Fruit fly (Drosophila melanogaster): ENCODE results near the gene rod.

The rod gene

dm6 chr3R:31550910-31551309, 29.8 kb upstream of the rod start (continued):
- peak; percentile 32 for TF ChIP-seq caup (GFP tag; optimal IDR thresholded peaks at IDR 0.05; ENCODE audit: severe bottlenecking)
- TF ChIP-seq D (optimal IDR thresholded peaks at IDR 0.05): no peak
- peak; percentile 73 for TF ChIP-seq D (GFP tag; optimal IDR thresholded peaks at IDR 0.05)
- TF ChIP-seq CG34422 (GFP tag; IDR thresholded peaks at IDR 0.05): no peak
- no peak for TF ChIP-seq unc-4 (GFP tag; IDR thresholded peaks at IDR 0.05; ENCODE audit: partially characterized antibody)
- peak; percentile 66 for TF ChIP-seq unpg (GFP tag; optimal IDR thresholded peaks at IDR 0.05)
- peak; percentile 28 for TF ChIP-seq disco-r (GFP tag; optimal IDR thresholded peaks at IDR 0.05)
- TF ChIP-seq Dad (GFP tag; optimal IDR thresholded peaks at IDR 0.05): no peak
- TF ChIP-seq CG13296 (GFP tag; optimal IDR thresholded peaks at IDR 0.05): no peak
- TF ChIP-seq zfh1 (GFP tag; IDR thresholded peaks at IDR 0.05): peak; percentile 78
- no peak for TF ChIP-seq kay (GFP tag; optimal IDR thresholded peaks at IDR 0.05)
- no peak for TF ChIP-seq p53 (GFP tag; optimal IDR thresholded peaks at IDR 0.05)
- TF ChIP-seq CG2678 (tag; optimal IDR thresholded peaks at IDR 0.05): peak; percentile 57
- TF ChIP-seq peb (GFP tag; IDR thresholded peaks at IDR 0.05): 0 out of 2 replicates have a peak, but pooled peaks have one; percentile 12
- TF ChIP-seq Mad (GFP tag; optimal IDR thresholded peaks at IDR 0.05): peak; percentile 30
- TF ChIP-seq CG33557 (GFP tag; optimal IDR thresholded peaks at IDR 0.05): peak; percentile 91

dm6 chr3R:31558720-31559280, 22.0 kb upstream of the rod start:
- peak; percentile 84 for TF ChIP-seq vvl (GFP tag; IDR thresholded peaks at IDR 0.05)
- peak; percentile 15 for TF ChIP-seq Vsx1 (GFP tag; optimal IDR thresholded peaks at IDR 0.05)
- peak; percentile 10 for TF ChIP-seq abd-A (tag; optimal IDR thresholded peaks at IDR 0.05)
- peak; percentile 39 for TF ChIP-seq sd (tag; optimal IDR thresholded peaks at IDR 0.05)
- TF ChIP-seq kni (GFP tag; optimal IDR thresholded peaks at IDR 0.05): peak; percentile 36
- TF ChIP-seq CG8290 (GFP tag; optimal IDR thresholded peaks at IDR 0.05): no peak
- TF ChIP-seq CG8290 (tag; optimal IDR thresholded peaks at IDR 0.05): no peak
- peak; percentile 68; the same call in 1 of the 2 replicates for TF ChIP-seq Awh (GFP tag; IDR thresholded peaks at IDR 0.05)
- TF ChIP-seq dmrt99B (tag; optimal IDR thresholded peaks at IDR 0.05): no peak
- peak; percentile 96 for TF ChIP-seq Blimp-1 (GFP tag; optimal IDR thresholded peaks at IDR 0.05)
- TF ChIP-seq Hr39 (optimal IDR thresholded peaks at IDR 0.05): no peak

dm6 chr3R:31559781-31560180, 21.0 kb upstream of the rod start:
- no peak for TF ChIP-seq Elba2 (GFP tag; optimal IDR thresholded peaks at IDR 0.05)
- TF ChIP-seq psq (GFP tag; optimal IDR thresholded peaks at IDR 0.05): no peak
- TF ChIP-seq shn (GFP tag; optimal IDR thresholded peaks at IDR 0.05): no peak
- no peak for TF ChIP-seq CG12769 (tag; optimal IDR thresholded peaks at IDR 0.05)
- no peak for TF ChIP-seq dm (GFP tag; optimal IDR thresholded peaks at IDR 0.05)
- no peak for TF ChIP-seq CG42726 (GFP tag; IDR thresholded peaks at IDR 0.05; ENCODE audit: partially characterized antibody)
- TF ChIP-seq Nf-YB (GFP tag; optimal IDR thresholded peaks at IDR 0.05): no peak
- no peak for TF ChIP-seq twi (tag; optimal IDR thresholded peaks at IDR 0.05)
- no peak for TF ChIP-seq MTF-1 (GFP tag; optimal IDR thresholded peaks at IDR 0.05; ENCODE audit: borderline replicate concordance)
- no peak for TF ChIP-seq CG2129 (GFP tag; IDR thresholded peaks at IDR 0.05; ENCODE audit: partially characterized antibody)
- TF ChIP-seq trh (GFP tag; optimal IDR thresholded peaks at IDR 0.05): no peak
- no peak for TF ChIP-seq schlank (tag; optimal IDR thresholded peaks at IDR 0.05)
- no peak for TF ChIP-seq CG17385 (GFP tag; optimal IDR thresholded peaks at IDR 0.05)
- TF ChIP-seq stc (GFP tag; IDR thresholded peaks at IDR 0.05): no peak
- no peak for TF ChIP-seq zfh1 (GFP tag; IDR thresholded peaks at IDR 0.05)
- no peak for TF ChIP-seq PHDP (tag; optimal IDR thresholded peaks at IDR 0.05)
- no peak for TF ChIP-seq CG32772 (GFP tag; IDR thresholded peaks at IDR 0.05)

All from whole organism, embryonic.